Fruit fly (Drosophila melanogaster) whole organism, prepupa: Measurements from ENCODE around the gene CG31104.

Experiments
- Blimp-1 ChIP-seq: fragments of 200-800 bp; sonication (Bioruptor generic); optimal IDR thresholded peaks from 3 replicates; lab custom pipeline; 2017; ENCODE audit warnings: missing biosample characterization, missing genetic modification characterization, mild to moderate bottlenecking, moderate library complexity, missing genetic modification reagents
- CG10631 ChIP-seq: fragments of 200-800 bp; sonication (Bioruptor generic); optimal IDR thresholded peaks from 2 replicates; lab custom pipeline; 2016; ENCODE audit warnings: missing biosample characterization, missing genetic modification characterization
- CG16779 ChIP-seq: fragments of 200-800 bp; sonication (Bioruptor generic); optimal IDR thresholded peaks from 3 replicates; lab custom pipeline; 2017; ENCODE audit warnings: missing biosample characterization, mild to moderate bottlenecking, missing genetic modification characterization
- CG3032 ChIP-seq: fragments of 200-800 bp; optimal IDR thresholded peaks from 2 replicates; lab custom pipeline; 2019; ENCODE audit warnings: missing biosample characterization, mild to moderate bottlenecking, missing genetic modification characterization, moderate library complexity
- CG6276 ChIP-seq: fragments of 200-800 bp; sonication (Bioruptor generic); optimal IDR thresholded peaks from 2 replicates; lab custom pipeline; 2017; ENCODE audit warnings: missing biosample characterization, mild to moderate bottlenecking, missing genetic modification characterization
- CG8319 ChIP-seq: fragments of 200-800 bp; sonication (Bioruptor generic); optimal IDR thresholded peaks from 3 replicates; lab custom pipeline; 2016; ENCODE audit warnings: missing biosample characterization, missing genetic modification characterization
- Hr4 ChIP-seq: fragments of 200-800 bp; sonication (Bioruptor generic); optimal IDR thresholded peaks from 3 replicates; lab custom pipeline; 2016; ENCODE audit warnings: missing biosample characterization, missing genetic modification characterization
- Sox15 ChIP-seq: fragments of 200-800 bp; sonication (Bioruptor generic); optimal IDR thresholded peaks from 3 replicates; lab custom pipeline; 2016; ENCODE audit warnings: missing biosample characterization, missing genetic modification characterization
- acj6 ChIP-seq: fragments of 200-800 bp; sonication (Bioruptor generic); optimal IDR thresholded peaks from 3 replicates; lab custom pipeline; 2016; ENCODE audit warnings: missing biosample characterization, missing genetic modification characterization
- eg ChIP-seq: fragments of 200-800 bp; sonication (Bioruptor generic); IDR thresholded peaks from 3 replicates; pipeline ENCODE4 v1.3.6; 2022; ENCODE audit warnings: missing biosample characterization, missing genetic modification characterization
- fkh ChIP-seq: fragments of 200-800 bp; sonication (Bioruptor generic); optimal IDR thresholded peaks from 3 replicates; lab custom pipeline; 2017; ENCODE audit warnings: missing biosample characterization, mild to moderate bottlenecking, missing genetic modification characterization, moderate library complexity
- vri ChIP-seq: fragments of 200-800 bp; sonication (Bioruptor generic); optimal IDR thresholded peaks from 3 replicates; lab custom pipeline; 2016; ENCODE audit warnings: missing biosample characterization, mild to moderate bottlenecking, missing genetic modification characterization

- no peak for TF ChIP-seq vri (GFP tag; lab: Kevin White, UChicago)
- no peak for TF ChIP-seq fkh
- no peak for TF ChIP-seq Hr4 (GFP tag; lab: Kevin White, UChicago)
- no peak for TF ChIP-seq eg
- TF ChIP-seq CG10631 (GFP tag; lab: Kevin White, UChicago) = no peak
- TF ChIP-seq acj6 (GFP tag; lab: Kevin White, UChicago) = no peak
- no peak for TF ChIP-seq Sox15 (GFP tag; lab: Kevin White, UChicago)
- TF ChIP-seq Blimp-1 (GFP tag; lab: Kevin White, UChicago) = no peak
- TF ChIP-seq CG16779 (tag; lab: Kevin White, UChicago) = no peak
- TF ChIP-seq CG8319 (GFP tag; lab: Kevin White, UChicago) = no peak
- TF ChIP-seq CG3032 (tag; lab: Kevin White, UChicago) = no peak
- TF ChIP-seq CG6276 (GFP tag; lab: Kevin White, UChicago) = no peak
These were observed 23.0 kb downstream of the CG31104 start, which contains the start of gene CG10550 for dm6 chr3R:25308228-25308627.
